Worm (Caenorhabditis elegans) whole organism, L3 larva: ENCODE results near the gene ngn-1.
"Not testable (repeated sequence)": the region's sequence is repeated elsewhere in the genome, so short reads cannot be mapped to it uniquely, and the experiment has no call there.

Experiments used
- ceh-82 ChIP-seq: fragments of 150-350 bp; optimal IDR thresholded peaks from 2 replicates; lab custom pipeline; 2014; ENCODE audit warnings: missing biosample characterization, missing genetic modification characterization
- nhr-11 ChIP-seq: fragments of 150-350 bp; optimal IDR thresholded peaks from 2 replicates; lab custom pipeline; 2014; ENCODE audit warnings: missing biosample characterization, missing genetic modification characterization
- nhr-43 ChIP-seq: sonication (generic microtip); optimal IDR thresholded peaks from 2 replicates; lab custom pipeline; 2016; ENCODE audit warnings: mild to moderate bottlenecking, missing genetic modification characterization, missing compliant biosample characterization; ENCODE audit not compliant: poor library complexity, severe bottlenecking
- pha-4 ChIP-seq: fragments of 150-350 bp; optimal IDR thresholded peaks from 2 replicates; lab custom pipeline; 2014; ENCODE audit warnings: missing biosample characterization, missing genetic modification reagents, missing genetic modification characterization

DNA sequence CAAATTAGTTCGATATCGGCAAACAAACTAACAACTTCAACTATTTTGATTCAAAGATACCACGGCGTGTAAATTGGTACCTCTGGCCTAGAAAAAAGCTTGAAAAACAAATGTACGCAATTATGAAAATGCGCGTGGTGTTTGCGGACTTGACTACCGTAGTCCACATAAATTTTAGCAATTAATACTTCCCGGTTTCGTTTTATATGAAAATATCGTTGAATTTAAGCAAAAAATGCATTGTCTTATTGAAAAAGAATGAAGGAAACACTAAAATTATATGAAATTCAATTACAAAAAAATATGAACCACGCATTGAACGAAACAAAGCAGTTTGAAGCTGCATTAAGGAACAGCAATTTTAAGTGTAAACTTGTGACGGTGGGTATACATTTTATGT, 46.8 kb upstream of the ngn-1 start, which contains the start of gene gpx-4:
- TF ChIP-seq nhr-43 (tag; lab: Kevin White, UChicago); nhr-11 (tag; lab: Kevin White, UChicago); ceh-82 (tag; lab: Kevin White, UChicago); pha-4: not testable (repeated sequence)
